Worm (Caenorhabditis elegans) whole organism, L3 larva: ENCODE results near the gene fat-6.

Experiments
- ama-1 ChIP-seq: fragments of 150-350 bp; optimal IDR thresholded peaks from 2 replicates; lab custom pipeline; 2018
- ceh-9 ChIP-seq: sonication (generic microtip); optimal IDR thresholded peaks from 2 replicates; lab custom pipeline; 2018; ENCODE audit warnings: missing biosample characterization, missing genetic modification characterization
- egl-27 ChIP-seq: sonication (generic microtip); optimal IDR thresholded peaks from 4 replicates; lab custom pipeline; 2017; ENCODE audit warnings: missing biosample characterization, missing genetic modification reagents, missing genetic modification characterization
- lin-15B ChIP-seq: fragments of 150-350 bp; optimal IDR thresholded peaks from 2 replicates; lab custom pipeline; 2014; ENCODE audit warnings: missing biosample characterization, missing genetic modification characterization
- lin-39 ChIP-seq: fragments of 150-350 bp; optimal IDR thresholded peaks from 2 replicates; lab custom pipeline; 2018; ENCODE audit warnings: missing biosample characterization, missing genetic modification reagents, missing genetic modification characterization
- mdl-1 ChIP-seq: fragments of 150-350 bp; optimal IDR thresholded peaks from 2 replicates; lab custom pipeline; 2014; ENCODE audit warnings: missing biosample characterization, missing genetic modification characterization
- nhr-11 ChIP-seq: fragments of 150-350 bp; optimal IDR thresholded peaks from 2 replicates; lab custom pipeline; 2014; ENCODE audit warnings: missing biosample characterization, missing genetic modification characterization
- nhr-12 ChIP-seq: fragments of 150-350 bp; optimal IDR thresholded peaks from 2 replicates; lab custom pipeline; 2014; ENCODE audit warnings: missing biosample characterization, missing genetic modification characterization
- nhr-28 ChIP-seq: fragments of 150-350 bp; optimal IDR thresholded peaks from 2 replicates; lab custom pipeline; 2014; ENCODE audit warnings: missing biosample characterization, missing genetic modification characterization
- nhr-67 ChIP-seq: fragments of 150-350 bp; optimal IDR thresholded peaks from 2 replicates; lab custom pipeline; 2014; ENCODE audit warnings: missing biosample characterization, missing genetic modification characterization
- nhr-77 ChIP-seq: fragments of 150-350 bp; optimal IDR thresholded peaks from 2 replicates; lab custom pipeline; 2014; ENCODE audit warnings: missing biosample characterization, missing genetic modification characterization
- snpc-4 ChIP-seq: fragments of 150-350 bp; optimal IDR thresholded peaks from 2 replicates; lab custom pipeline; 2014; ENCODE audit warnings: missing biosample characterization, missing genetic modification characterization
- unc-39 ChIP-seq: sonication (generic microtip); optimal IDR thresholded peaks from 4 replicates; lab custom pipeline; 2017; ENCODE audit warnings: missing biosample characterization, missing genetic modification characterization
- unc-62 ChIP-seq: fragments of 150-350 bp; sonication (generic microtip); optimal IDR thresholded peaks from 4 replicates; lab custom pipeline; 2014; ENCODE audit warnings: missing biosample characterization, missing genetic modification reagents, missing genetic modification characterization

DNA sequence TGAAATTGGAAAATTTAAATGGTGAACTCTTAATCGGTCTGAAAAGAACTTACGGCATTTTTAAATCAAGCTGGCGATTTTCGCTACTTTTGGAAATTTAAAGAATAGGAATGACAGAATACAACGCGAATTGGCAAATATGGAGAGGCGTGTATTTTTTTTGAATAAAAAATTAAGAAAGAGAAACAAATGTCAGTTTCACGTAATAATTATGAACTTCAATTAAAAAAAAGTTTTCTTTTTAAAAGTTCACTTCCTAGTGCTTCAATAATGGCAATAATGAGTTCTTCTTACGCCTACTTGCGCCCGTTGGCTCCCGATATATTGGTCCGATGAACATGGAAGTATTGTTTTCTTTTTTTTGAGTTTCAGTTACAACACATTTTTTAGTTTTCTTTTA, 37.8 kb downstream of the fat-6 start, which contains the start of gene pph-2:
- TF ChIP-seq mdl-1 (tag; lab: Kevin White, UChicago) (no peak), unc-62 (GFP tag; lab: Kevin White, UChicago) (no peak), lin-15B (tag; lab: Kevin White, UChicago) (no peak), unc-39 (tag; lab: Kevin White, UChicago) (no peak), nhr-12 (tag; lab: Kevin White, UChicago) (no peak), nhr-28 (tag; lab: Kevin White, UChicago) (no peak), ama-1 (lab: Kevin White, UChicago) (no peak), nhr-67 (tag; lab: Kevin White, UChicago) (no peak), nhr-77 (tag; lab: Kevin White, UChicago) (no peak), egl-27 (tag; lab: Kevin White, UChicago) (no peak), ceh-9 (tag; lab: Kevin White, UChicago) (no peak), snpc-4 (no peak), nhr-11 (tag; lab: Kevin White, UChicago) (no peak), lin-39 (no peak)
